Fruit fly (Drosophila melanogaster): Measurements from ENCODE around the gene mRNA-cap.

Gene mRNA-cap

DNA sequence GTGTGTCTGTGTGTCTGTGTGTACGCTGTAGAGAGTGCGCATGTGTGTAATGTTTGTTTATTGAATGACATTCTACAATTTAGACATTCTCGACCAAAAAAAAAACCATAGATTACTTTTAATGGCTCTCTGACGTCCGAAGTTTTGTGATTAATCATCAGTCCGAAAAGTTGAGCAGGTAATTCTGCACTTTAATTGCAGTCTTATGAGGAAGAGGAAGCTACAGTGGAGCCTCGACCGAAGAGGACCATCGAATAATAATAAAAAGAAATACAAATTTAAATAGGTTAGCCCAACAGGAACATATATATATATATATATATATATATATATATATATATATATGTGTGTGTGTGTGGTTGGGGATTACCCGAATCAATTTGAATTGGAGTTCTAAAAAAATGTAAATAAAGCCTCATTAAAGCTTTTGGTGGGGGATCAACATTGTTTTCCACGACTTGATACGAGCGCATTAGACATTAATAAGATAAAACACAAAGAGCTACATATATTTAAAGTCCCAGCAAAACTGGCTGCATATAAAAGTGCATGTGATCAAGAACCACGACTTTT is 33.3 kb downstream of the mRNA-cap start (continued):
- TF ChIP-seq br (optimal IDR thresholded peaks at IDR 0.05) (no peak), CG7786 (GFP tag; optimal IDR thresholded peaks at IDR 0.05) (no peak), tgo (GFP tag; IDR thresholded peaks at IDR 0.05) (no peak), CG13287 (GFP tag; IDR thresholded peaks at IDR 0.05; ENCODE audit: partially characterized antibody) (no peak), CG17361 (GFP tag; IDR thresholded peaks at IDR 0.05) (no peak), pan (optimal IDR thresholded peaks at IDR 0.05) (no peak), pan (GFP tag; optimal IDR thresholded peaks at IDR 0.05 in 1 of 2, IDR thresholded peaks at IDR 0.05 in 1 of 2) (no peak), cato (GFP tag; optimal IDR thresholded peaks at IDR 0.05; ENCODE audit: borderline replicate concordance) (no peak), CG4617 (GFP tag; optimal IDR thresholded peaks at IDR 0.05; ENCODE audit: borderline replicate concordance) (no peak), CG13424 (tag; optimal IDR thresholded peaks at IDR 0.05) (no peak), CG8281 (tag; optimal IDR thresholded peaks at IDR 0.05) (peak; percentile 0), Fer2 (tag; optimal IDR thresholded peaks at IDR 0.05) (no peak), CG4730 (GFP tag; IDR thresholded peaks at IDR 0.05) (no peak), Xrp1 (GFP tag; IDR thresholded peaks at IDR 0.05) (no peak), Bgb (GFP tag; IDR thresholded peaks at IDR 0.05; ENCODE audit: partially characterized antibody) (no peak), Sox102F (GFP tag; optimal IDR thresholded peaks at IDR 0.05) (no peak), crc (GFP tag; optimal IDR thresholded peaks at IDR 0.05) (no peak), crp (GFP tag; optimal IDR thresholded peaks at IDR 0.05) (no peak), Bdp1 (GFP tag; optimal IDR thresholded peaks at IDR 0.05) (no peak)

DNA sequence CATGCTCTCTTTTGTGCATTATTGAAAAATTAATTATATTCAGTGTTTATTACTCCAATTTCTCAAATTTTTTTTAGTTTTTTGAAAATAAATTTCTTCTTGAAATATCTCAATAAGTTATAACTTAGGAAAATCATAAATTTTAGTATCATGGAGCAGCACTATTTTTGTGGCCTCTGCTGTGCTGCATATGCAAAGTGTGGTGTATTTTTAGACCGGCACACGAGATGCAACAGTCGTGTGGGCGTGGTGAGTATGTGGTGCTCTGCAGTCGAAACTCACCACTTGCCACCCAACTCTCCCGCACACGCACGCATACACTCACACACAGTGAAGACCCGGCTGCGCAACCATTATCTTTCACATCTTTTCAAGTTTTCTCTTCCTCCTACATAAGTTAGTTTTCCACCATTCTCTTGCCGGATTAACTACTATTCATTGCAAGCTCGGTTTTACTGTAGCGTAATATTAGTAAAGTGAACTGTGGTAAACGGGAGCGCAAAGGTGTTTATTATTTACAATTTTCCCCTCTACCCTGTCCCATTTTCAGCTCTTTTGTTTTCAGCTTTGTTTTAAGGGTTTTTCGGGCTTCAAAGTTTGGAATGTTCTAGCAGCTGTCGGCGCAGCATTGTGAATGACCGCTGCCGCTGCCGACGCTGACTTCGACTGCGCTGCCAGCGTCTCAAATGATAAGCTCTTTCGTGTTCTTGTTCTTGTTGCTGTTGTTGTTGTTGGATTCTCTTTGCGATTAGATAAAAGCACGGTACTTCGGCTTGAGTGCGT is 34.0 kb downstream of the mRNA-cap start:
- TF ChIP-seq Mad (GFP tag; optimal IDR thresholded peaks at IDR 0.05) (no peak), CG6175 (GFP tag; IDR thresholded peaks at IDR 0.05) (0 out of 3 replicates have a peak, but pooled peaks have one; percentile 26), CoRest (tag; optimal IDR thresholded peaks at IDR 0.05) (peak; percentile 61), Ets65A (GFP tag) (peak; percentile 70), CG18619 (GFP tag; optimal IDR thresholded peaks at IDR 0.05) (peak; percentile 40), Bgb (GFP tag; IDR thresholded peaks at IDR 0.05; ENCODE audit: partially characterized antibody) (no peak), CrebB (tag; optimal IDR thresholded peaks at IDR 0.05) (no peak), CG8290 (GFP tag; optimal IDR thresholded peaks at IDR 0.05) (peak; percentile 57), CG8290 (tag; optimal IDR thresholded peaks at IDR 0.05) (peak; percentile 7 to 28), trem (tag; optimal IDR thresholded peaks at IDR 0.05) (peak; percentile 47), CG11398 (GFP tag; optimal IDR thresholded peaks at IDR 0.05) (peak; percentile 9), HmgD (GFP tag; optimal IDR thresholded peaks at IDR 0.05) (no peak), bigmax (GFP tag; optimal IDR thresholded peaks at IDR 0.05) (no peak), CG8281 (tag; optimal IDR thresholded peaks at IDR 0.05) (peak; percentile 45), Aef1 (GFP tag; IDR thresholded peaks at IDR 0.05) (no peak), CG17612 (GFP tag; IDR thresholded peaks at IDR 0.05) (no peak), knrl (GFP tag; IDR thresholded peaks at IDR 0.05; ENCODE audit: partially characterized antibody) (no peak), BtbVII (GFP tag; optimal IDR thresholded peaks at IDR 0.05) (peak; percentile 34), Chrac-16 (GFP tag; optimal IDR thresholded peaks at IDR 0.05) (no peak), zfh2 (GFP tag; optimal IDR thresholded peaks at IDR 0.05) (no peak), Dbx (GFP tag; IDR thresholded peaks at IDR 0.05) (no peak), rib (GFP tag; IDR thresholded peaks at IDR 0.05) (no peak), CG34224 (GFP tag; IDR thresholded peaks at IDR 0.05; ENCODE audit: partially characterized antibody) (peak; percentile 41; the same call in 1 of the 3 replicates), Deaf1 (tag; optimal IDR thresholded peaks at IDR 0.05) (peak; percentile 17), chm (GFP tag; IDR thresholded peaks at IDR 0.05) (peak; percentile 73), Side (GFP tag; optimal IDR thresholded peaks at IDR 0.05) (peak; percentile 21), CG5180 (GFP tag; optimal IDR thresholded peaks at IDR 0.05) (peak; percentile 69), nau (GFP tag; optimal IDR thresholded peaks at IDR 0.05) (peak; percentile 43), B-H2 (GFP tag; optimal IDR thresholded peaks at IDR 0.05) (no peak), lola (GFP tag; optimal IDR thresholded peaks at IDR 0.05) (peak in 1 of 3 experiments; percentile 64), CG15073 (GFP tag; optimal IDR thresholded peaks at IDR 0.05) (no peak)
